Fruit fly (Drosophila melanogaster): ENCODE data around the gene CG12605.
A peak's percentile ranks its signal among the peaks of the same experiment; 100 is the strongest.

CG12605 gene

dm6 chr3L:3928205-3928942, 36.2 kb downstream of the CG12605 start (continued):
- TF ChIP-seq fd96Cb (tag; optimal IDR thresholded peaks at IDR 0.05) (peak; percentile 65), Six4 (GFP tag; optimal IDR thresholded peaks at IDR 0.05) (peak; percentile 55), CG4360 (GFP tag; IDR thresholded peaks at IDR 0.05) (no peak), Adf1 (GFP tag; IDR thresholded peaks at IDR 0.05) (peak; percentile 81), stwl (tag; optimal IDR thresholded peaks at IDR 0.05) (no peak), CG12659 (GFP tag; optimal IDR thresholded peaks at IDR 0.05) (peak; percentile 94), Sox100B (GFP tag; optimal IDR thresholded peaks at IDR 0.05) (peak; percentile 66), CG14014 (GFP tag; IDR thresholded peaks at IDR 0.05) (peak; percentile 94), pho (GFP tag; optimal IDR thresholded peaks at IDR 0.05) (peak; percentile 94), dm (GFP tag; optimal IDR thresholded peaks at IDR 0.05) (peak; percentile 63), nau (GFP tag; optimal IDR thresholded peaks at IDR 0.05) (peak; percentile 77), CG1602 (GFP tag; optimal IDR thresholded peaks at IDR 0.05) (peak; percentile 72), rib (GFP tag; IDR thresholded peaks at IDR 0.05) (peak; percentile 94), CG18764 (GFP tag; optimal IDR thresholded peaks at IDR 0.05) (peak; percentile 43), CG7963 (GFP tag; IDR thresholded peaks at IDR 0.05; ENCODE audit: partially characterized antibody) (no peak), cas (GFP tag; IDR thresholded peaks at IDR 0.05) (peak; percentile 81), grn (GFP tag; optimal IDR thresholded peaks at IDR 0.05) (peak; percentile 3), slbo (GFP tag; IDR thresholded peaks at IDR 0.05) (peak; percentile 97), amos (GFP tag; IDR thresholded peaks at IDR 0.05; ENCODE audit: partially characterized antibody) (no peak), C15 (GFP tag; IDR thresholded peaks at IDR 0.05) (peak; percentile 72; the same call in 1 of the 3 replicates), oc (tag; optimal IDR thresholded peaks at IDR 0.05) (no peak), scrt (GFP tag; optimal IDR thresholded peaks at IDR 0.05) (peak; percentile 87), CG6272 (GFP tag; IDR thresholded peaks at IDR 0.05) (peak; percentile 73), CG5180 (GFP tag; optimal IDR thresholded peaks at IDR 0.05) (peak; percentile 46), yki (optimal IDR thresholded peaks at IDR 0.05) (no peak), CG10431 (GFP tag; optimal IDR thresholded peaks at IDR 0.05) (peak; percentile 19), CG11695 (GFP tag; IDR thresholded peaks at IDR 0.05) (peak; percentile 84; the same call in 2 of the 3 replicates), CG4820 (GFP tag; optimal IDR thresholded peaks at IDR 0.05) (peak; percentile 72), CG8290 (GFP tag; optimal IDR thresholded peaks at IDR 0.05) (no peak), CG8290 (tag; optimal IDR thresholded peaks at IDR 0.05) (peak in 1 of 2 experiments; percentile 95), CG11093 (GFP tag; IDR thresholded peaks at IDR 0.05) (peak; percentile 68; the same call in 2 of the 3 replicates), en (GFP tag; optimal IDR thresholded peaks at IDR 0.05) (peak; percentile 41), NC2β (GFP tag; optimal IDR thresholded peaks at IDR 0.05) (peak; percentile 74), CG8765 (GFP tag; IDR thresholded peaks at IDR 0.05) (peak; percentile 51; the same call in 1 of the 2 replicates), NFAT (GFP tag; IDR thresholded peaks at IDR 0.05) (peak; percentile 83), Hmr (GFP tag; optimal IDR thresholded peaks at IDR 0.05) (peak; percentile 92), Hr39 (optimal IDR thresholded peaks at IDR 0.05) (no peak), CG16863 (GFP tag; optimal IDR thresholded peaks at IDR 0.05) (peak; percentile 83), CG10654 (GFP tag; optimal IDR thresholded peaks at IDR 0.05) (peak; percentile 52), CG11456 (GFP tag; IDR thresholded peaks at IDR 0.05) (peak; percentile 90), Dad (GFP tag; optimal IDR thresholded peaks at IDR 0.05) (peak; percentile 72), jigr1 (GFP tag; IDR thresholded peaks at IDR 0.05) (0 out of 3 replicates have a peak, but pooled peaks have one; percentile 23), chinmo (GFP tag; IDR thresholded peaks at IDR 0.05; ENCODE audit: partially characterized antibody) (no peak), CG1603 (tag; optimal IDR thresholded peaks at IDR 0.05) (peak; percentile 81), jumu (GFP tag; optimal IDR thresholded peaks at IDR 0.05) (peak; percentile 77), CG14965 (GFP tag; optimal IDR thresholded peaks at IDR 0.05; ENCODE audit: borderline replicate concordance) (peak; percentile 57), fd64A (GFP tag; optimal IDR thresholded peaks at IDR 0.05) (no peak), E2f2 (GFP tag; IDR thresholded peaks at IDR 0.05) (peak; percentile 64; the same call in 1 of the 2 replicates), shn (GFP tag; optimal IDR thresholded peaks at IDR 0.05) (peak; percentile 55), CG11085 (GFP tag; IDR thresholded peaks at IDR 0.05) (peak; percentile 81), bbx (GFP tag; IDR thresholded peaks at IDR 0.05; ENCODE audit: partially characterized antibody) (no peak)
